Worm (Caenorhabditis elegans): ENCODE measurements around the gene col-20.

ce11 chrII:4884403-4884802 lies 13.8 kb upstream of the col-20 start:
- TF ChIP-seq rnt-1 (tag; optimal IDR thresholded peaks at IDR 0.05): no peak
- TF ChIP-seq ets-4 (tag; optimal IDR thresholded peaks at IDR 0.05): no peak
- no peak for TF ChIP-seq hlh-6 (tag; optimal IDR thresholded peaks at IDR 0.05)
- no peak for TF ChIP-seq F13H6.1 (tag; optimal IDR thresholded peaks at IDR 0.05)
- no peak for TF ChIP-seq hlh-8 (tag; optimal IDR thresholded peaks at IDR 0.05)

Data from whole organism, late embryonic.